Fruit fly (Drosophila melanogaster) whole organism, embryonic: Measurements from ENCODE around the gene CG11581.

Experiments used
- Aef1 ChIP-seq: fragments of 200-800 bp; sonication (Bioruptor generic); IDR thresholded peaks from 3 replicates; pipeline ENCODE4 v1.3.6; 2022; ENCODE audit warnings: missing biosample characterization, missing genetic modification characterization
- CG10366 ChIP-seq: fragments of 200-800 bp; sonication (Bioruptor generic); IDR thresholded peaks from 2 replicates; pipeline ENCODE4 v1.3.6; 2022; ENCODE audit warnings: missing biosample characterization, missing genetic modification characterization
- CG11093 ChIP-seq: fragments of 200-800 bp; sonication (Bioruptor generic); IDR thresholded peaks from 3 replicates; pipeline ENCODE4 v1.3.6; 2022; ENCODE audit warnings: missing biosample characterization, missing genetic modification characterization
- CG11398 ChIP-seq: fragments of 200-800 bp; sonication (Bioruptor generic); optimal IDR thresholded peaks from 2 replicates; lab custom pipeline; 2016; ENCODE audit warnings: missing biosample characterization, missing genetic modification characterization
- CG11560 ChIP-seq: fragments of 200-800 bp; sonication (Bioruptor generic); IDR thresholded peaks from 3 replicates; pipeline ENCODE4 v1.3.6; 2022; ENCODE audit warnings: missing biosample characterization, missing genetic modification characterization
- CG12236 ChIP-seq: fragments of 200-800 bp; sonication (Bioruptor generic); optimal IDR thresholded peaks from 2 replicates; lab custom pipeline; 2016; ENCODE audit warnings: missing biosample characterization, missing genetic modification characterization
- CG12942 ChIP-seq: fragments of 200-800 bp; sonication (Bioruptor generic); optimal IDR thresholded peaks from 3 replicates; lab custom pipeline; 2016; ENCODE audit warnings: missing biosample characterization, missing genetic modification characterization
- CG13296 ChIP-seq: fragments of 200-800 bp; sonication (Bioruptor generic); optimal IDR thresholded peaks from 3 replicates; lab custom pipeline; 2018; ENCODE audit warnings: missing biosample characterization, mild to moderate bottlenecking, missing genetic modification characterization
- CG13624 ChIP-seq: fragments of 200-800 bp; sonication (Bioruptor generic); optimal IDR thresholded peaks from 2 replicates; lab custom pipeline; 2016; ENCODE audit warnings: missing biosample characterization, missing genetic modification characterization
- CG15479 ChIP-seq: fragments of 200-800 bp; sonication (Bioruptor generic); optimal IDR thresholded peaks from 3 replicates; lab custom pipeline; 2019; ENCODE audit warnings: missing biosample characterization, mild to moderate bottlenecking, missing genetic modification characterization, moderate library complexity
- CG31365 ChIP-seq: fragments of 200-800 bp; sonication (Bioruptor generic); optimal IDR thresholded peaks from 2 replicates; lab custom pipeline; 2018; ENCODE audit warnings: missing biosample characterization, mild to moderate bottlenecking, missing genetic modification characterization
- CG3838 ChIP-seq: fragments of 200-800 bp; sonication (Bioruptor generic); optimal IDR thresholded peaks from 3 replicates; lab custom pipeline; 2016; ENCODE audit warnings: missing biosample characterization, missing genetic modification characterization
- CG43689 ChIP-seq: fragments of 200-800 bp; sonication (Bioruptor generic); IDR thresholded peaks from 2 replicates; pipeline ENCODE4 v1.3.6; 2022; ENCODE audit warnings: missing biosample characterization, missing genetic modification characterization
- CG5953 ChIP-seq: fragments of 200-800 bp; sonication (Bioruptor generic); IDR thresholded peaks from 2 replicates; pipeline ENCODE4 v1.3.6; 2022; ENCODE audit warnings: missing biosample characterization, missing genetic modification characterization
- CG8089 ChIP-seq: fragments of 200-800 bp; sonication (Bioruptor generic); optimal IDR thresholded peaks from 3 replicates; lab custom pipeline; 2016; ENCODE audit warnings: missing biosample characterization, missing genetic modification characterization
- CG8359 ChIP-seq: fragments of 200-800 bp; sonication (Bioruptor generic); optimal IDR thresholded peaks from 2 replicates; lab custom pipeline; 2017; ENCODE audit warnings: missing biosample characterization, mild to moderate bottlenecking, missing genetic modification characterization, borderline replicate concordance
- CG8478 ChIP-seq: fragments of >200 bp; optimal IDR thresholded peaks from 2 replicates; lab custom pipeline; 2018
- CG8924 ChIP-seq: fragments of 200-800 bp; optimal IDR thresholded peaks from 3 replicates; lab custom pipeline; 2019; ENCODE audit warnings: missing biosample characterization, mild to moderate bottlenecking, missing genetic modification characterization, moderate library complexity
- CG8944 ChIP-seq: fragments of 200-800 bp; sonication (Bioruptor generic); optimal IDR thresholded peaks from 3 replicates; lab custom pipeline; 2016; ENCODE audit warnings: missing biosample characterization, missing genetic modification characterization
- CG9609 ChIP-seq: fragments of 200-800 bp; sonication (Bioruptor generic); optimal IDR thresholded peaks from 3 replicates; lab custom pipeline; 2016; ENCODE audit warnings: missing biosample characterization, missing genetic modification characterization
- D19A ChIP-seq: fragments of 200-800 bp; optimal IDR thresholded peaks from 3 replicates; lab custom pipeline; 2019; ENCODE audit warnings: missing biosample characterization, mild to moderate bottlenecking, missing genetic modification characterization, moderate library complexity
- Deaf1 ChIP-seq: fragments of 200-800 bp; optimal IDR thresholded peaks from 3 replicates; lab custom pipeline; 2019; ENCODE audit warnings: missing biosample characterization, mild to moderate bottlenecking, missing genetic modification characterization, moderate library complexity
- Dref ChIP-seq: fragments of 200-800 bp; sonication (Bioruptor generic); IDR thresholded peaks from 2 replicates; pipeline ENCODE4 v1.3.6; 2022; ENCODE audit warnings: missing biosample characterization, missing genetic modification characterization
- HHEX ChIP-seq: fragments of 200-800 bp; sonication (Bioruptor generic); optimal IDR thresholded peaks from 3 replicates; lab custom pipeline; 2017; ENCODE audit warnings: missing biosample characterization, mild to moderate bottlenecking, missing genetic modification characterization, missing genetic modification reagents
- HLH54F ChIP-seq: fragments of 200-800 bp; sonication (Bioruptor generic); optimal IDR thresholded peaks from 3 replicates; lab custom pipeline; 2016; ENCODE audit warnings: missing biosample characterization, missing genetic modification characterization
- Jarid2 ChIP-seq: fragments of 200-800 bp; sonication (Bioruptor generic); optimal IDR thresholded peaks from 3 replicates; lab custom pipeline; 2017; ENCODE audit warnings: mild to moderate bottlenecking, missing biosample characterization, missing genetic modification reagents, missing genetic modification characterization
- Pdp1 ChIP-seq, 2 experiments: fragments of 200-800 bp; sonication (Bioruptor generic); optimal IDR thresholded peaks; 3 replicates each; lab custom pipeline; 2016; ENCODE audit warnings: missing biosample characterization in 2 of 2, missing genetic modification characterization in 2 of 2, mild to moderate bottlenecking in 1 of 2, moderate library complexity in 1 of 2
- Rfx ChIP-seq: fragments of 200-800 bp; sonication (Bioruptor generic); IDR thresholded peaks from 2 replicates; pipeline ENCODE4 v1.3.6; 2022; ENCODE audit warnings: missing biosample characterization, missing genetic modification characterization
- Sin3A ChIP-seq: fragments of >200 bp; optimal IDR thresholded peaks from 2 replicates; lab custom pipeline; 2018
- Ssrp ChIP-seq: fragments of 200-800 bp; sonication (Bioruptor generic); optimal IDR thresholded peaks from 2 replicates; lab custom pipeline; 2018; ENCODE audit warnings: missing biosample characterization, mild to moderate bottlenecking, missing genetic modification characterization, moderate library complexity
- abd-A ChIP-seq: fragments of 200-800 bp; sonication (Bioruptor generic); optimal IDR thresholded peaks from 3 replicates; lab custom pipeline; 2019; ENCODE audit warnings: missing biosample characterization, mild to moderate bottlenecking, missing genetic modification characterization, moderate library complexity
- cg ChIP-seq: fragments of 200-800 bp; sonication (Bioruptor generic); optimal IDR thresholded peaks from 3 replicates; lab custom pipeline; 2019; ENCODE audit warnings: missing biosample characterization, mild to moderate bottlenecking, missing genetic modification characterization, moderate library complexity
- danr ChIP-seq: fragments of 200-800 bp; sonication (Bioruptor generic); IDR thresholded peaks from 2 replicates; pipeline ENCODE4 v1.3.6; 2022; ENCODE audit warnings: missing biosample characterization, missing genetic modification characterization
- eve ChIP-seq, 2 experiments: fragments of >200 bp; optimal IDR thresholded peaks; 2 replicates each; lab custom pipeline; 2017; ENCODE audit warnings: missing biosample characterization in 2 of 2, missing genetic modification characterization in 2 of 2
- fd96Cb ChIP-seq: fragments of 200-800 bp; sonication (Bioruptor generic); optimal IDR thresholded peaks from 2 replicates; lab custom pipeline; 2018; ENCODE audit warnings: missing biosample characterization, mild to moderate bottlenecking, missing genetic modification characterization, moderate library complexity
- gcm ChIP-seq: fragments of 200-800 bp; sonication (Bioruptor generic); optimal IDR thresholded peaks from 2 replicates; lab custom pipeline; 2019; ENCODE audit warnings: missing biosample characterization, mild to moderate bottlenecking, missing genetic modification characterization, moderate library complexity
- gsb ChIP-seq: fragments of 200-800 bp; sonication (Bioruptor generic); IDR thresholded peaks from 2 replicates; pipeline ENCODE4 v1.3.6; 2022; ENCODE audit warnings: missing biosample characterization, missing genetic modification characterization
- gsb-n ChIP-seq: fragments of 200-800 bp; sonication (Bioruptor generic); optimal IDR thresholded peaks from 3 replicates; lab custom pipeline; 2018; ENCODE audit warnings: missing biosample characterization, mild to moderate bottlenecking, missing genetic modification characterization
- jigr1 ChIP-seq: fragments of 200-800 bp; sonication (Bioruptor generic); IDR thresholded peaks from 3 replicates; pipeline ENCODE4 v1.3.6; 2022; ENCODE audit warnings: missing biosample characterization, missing genetic modification characterization
- jumu ChIP-seq: fragments of 200-800 bp; sonication (Bioruptor generic); optimal IDR thresholded peaks from 3 replicates; lab custom pipeline; 2016; ENCODE audit warnings: missing biosample characterization, missing genetic modification characterization
- kah ChIP-seq: fragments of 200-800 bp; sonication (Bioruptor generic); optimal IDR thresholded peaks from 2 replicates; lab custom pipeline; 2018; ENCODE audit warnings: missing biosample characterization, mild to moderate bottlenecking, missing genetic modification characterization
- maf-S ChIP-seq: fragments of 200-800 bp; sonication (Bioruptor generic); optimal IDR thresholded peaks from 2 replicates; lab custom pipeline; 2016; ENCODE audit warnings: missing biosample characterization, missing genetic modification characterization
- nerfin-1 ChIP-seq: fragments of 200-800 bp; sonication (Bioruptor generic); optimal IDR thresholded peaks from 3 replicates; lab custom pipeline; 2019; ENCODE audit warnings: missing biosample characterization, mild to moderate bottlenecking, missing genetic modification characterization, moderate library complexity
- pita ChIP-seq: fragments of 200-800 bp; sonication (Bioruptor generic); optimal IDR thresholded peaks from 2 replicates; lab custom pipeline; 2017; ENCODE audit warnings: missing biosample characterization, mild to moderate bottlenecking, missing genetic modification characterization
- pros ChIP-seq: fragments of 200-800 bp; sonication (Bioruptor generic); optimal IDR thresholded peaks from 3 replicates; lab custom pipeline; 2019; ENCODE audit warnings: missing biosample characterization, mild to moderate bottlenecking, missing genetic modification characterization, moderate library complexity
- pum ChIP-seq: fragments of 200-800 bp; sonication (Bioruptor generic); optimal IDR thresholded peaks from 2 replicates; lab custom pipeline; 2016; ENCODE audit warnings: missing biosample characterization, missing genetic modification characterization
- ro ChIP-seq: fragments of 200-800 bp; sonication (Bioruptor generic); IDR thresholded peaks from 2 replicates; pipeline ENCODE4 v1.3.6; 2022; ENCODE audit warnings: missing biosample characterization, missing genetic modification characterization
- run ChIP-seq: fragments of 200-800 bp; sonication (Bioruptor generic); optimal IDR thresholded peaks from 3 replicates; lab custom pipeline; 2018; ENCODE audit warnings: missing biosample characterization, mild to moderate bottlenecking, missing genetic modification characterization
- slou ChIP-seq: fragments of 200-800 bp; sonication (Bioruptor generic); optimal IDR thresholded peaks from 3 replicates; lab custom pipeline; 2016; ENCODE audit warnings: missing biosample characterization, missing genetic modification characterization
- tin ChIP-seq: fragments of 200-800 bp; sonication (Bioruptor generic); optimal IDR thresholded peaks from 3 replicates; lab custom pipeline; 2016; ENCODE audit warnings: missing biosample characterization, missing genetic modification characterization
- vfl ChIP-seq: fragments of 200-800 bp; sonication (Bioruptor generic); optimal IDR thresholded peaks from 2 replicates; lab custom pipeline; 2016; ENCODE audit warnings: missing biosample characterization, missing genetic modification characterization

Gene CG11581

DNA sequence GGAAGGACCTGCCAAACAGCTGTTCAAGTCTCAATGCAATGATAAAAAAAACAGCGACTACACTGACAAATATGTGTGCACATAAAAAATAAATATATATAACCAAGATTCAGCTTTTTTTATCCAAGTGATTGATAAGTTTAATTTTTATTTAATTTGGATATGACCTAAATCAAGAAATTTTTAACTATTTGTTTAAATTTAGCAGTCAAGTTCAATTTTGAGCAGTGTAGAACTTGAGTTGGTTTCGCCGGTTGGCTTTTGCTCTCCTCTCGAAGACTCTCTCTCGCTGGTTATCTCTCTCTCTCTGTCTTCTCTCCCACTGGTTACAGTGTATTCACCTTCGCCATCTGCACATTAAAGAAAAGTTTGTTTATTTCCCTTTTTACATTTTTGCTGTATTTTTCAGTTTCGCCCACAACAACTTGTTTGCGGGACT is 41.3 kb downstream of the CG11581 start (continued):
- TF ChIP-seq CG11398 (GFP tag; lab: Kevin White, UChicago): no peak
- peak; percentile 84 for TF ChIP-seq Aef1 (GFP tag; lab: Robert Waterston, UW)
- TF ChIP-seq CG31365 (tag; lab: Kevin White, UChicago): peak; percentile 32
- peak; percentile 82 for TF ChIP-seq CG10366
- no peak for TF ChIP-seq abd-A (tag; lab: Kevin White, UChicago)
- peak; percentile 40 for TF ChIP-seq CG8089 (GFP tag; lab: Kevin White, UChicago)
- peak; percentile 66; the same call in 1 of the 2 replicates for TF ChIP-seq ro (GFP tag; lab: Robert Waterston, UW)
- peak; percentile 60; the same call in 2 of the 3 replicates for TF ChIP-seq CG11560 (tag; lab: Robert Waterston, UW)
- TF ChIP-seq fd96Cb (tag; lab: Kevin White, UChicago): peak; percentile 89
- TF ChIP-seq CG8924 (tag; lab: Kevin White, UChicago): peak; percentile 92
- TF ChIP-seq CG12236 (GFP tag; lab: Kevin White, UChicago): peak; percentile 27
- peak; percentile 84 for TF ChIP-seq D19A (tag; lab: Kevin White, UChicago)
- peak; percentile 35 for TF ChIP-seq CG3838 (GFP tag; lab: Kevin White, UChicago)
- peak; percentile 89 for TF ChIP-seq Ssrp (tag; lab: Kevin White, UChicago)
- TF ChIP-seq danr (GFP tag; lab: Robert Waterston, UW): peak; percentile 64
- no peak for TF ChIP-seq CG8478 (lab: Kevin White, UChicago)
- TF ChIP-seq pum (GFP tag; lab: Kevin White, UChicago): peak; percentile 69
- no peak for TF ChIP-seq Dref
- TF ChIP-seq maf-S (GFP tag; lab: Kevin White, UChicago): peak; percentile 67
- TF ChIP-seq Sin3A (lab: Kevin White, UChicago): no peak
- peak; percentile 69; the same call in 1 of the 2 replicates for TF ChIP-seq CG5953
- peak; percentile 72 for TF ChIP-seq CG12942 (GFP tag; lab: Kevin White, UChicago)
- 0 out of 3 replicates have a peak, but pooled peaks have one; percentile 44 for TF ChIP-seq jigr1 (GFP tag; lab: Robert Waterston, UW)
- peak; percentile 65 for TF ChIP-seq HLH54F
- peak; percentile 76 for TF ChIP-seq CG43689 (GFP tag; lab: Robert Waterston, UW)
- peak; percentile 37 for TF ChIP-seq jumu (GFP tag; lab: Kevin White, UChicago)
- peak; percentile 89 for TF ChIP-seq gsb-n (tag; lab: Kevin White, UChicago)
- no peak for TF ChIP-seq eve (GFP tag; optimal IDR thresholded peaks at IDR 0.05; lab: Kevin White, UChicago)
- peak; percentile 86 for TF ChIP-seq gcm (GFP tag; lab: Kevin White, UChicago)
- TF ChIP-seq HHEX: peak; percentile 81
- peak; percentile 75 for TF ChIP-seq nerfin-1 (tag; lab: Kevin White, UChicago)
- peak; percentile 82 for TF ChIP-seq slou (GFP tag; lab: Kevin White, UChicago)

DNA sequence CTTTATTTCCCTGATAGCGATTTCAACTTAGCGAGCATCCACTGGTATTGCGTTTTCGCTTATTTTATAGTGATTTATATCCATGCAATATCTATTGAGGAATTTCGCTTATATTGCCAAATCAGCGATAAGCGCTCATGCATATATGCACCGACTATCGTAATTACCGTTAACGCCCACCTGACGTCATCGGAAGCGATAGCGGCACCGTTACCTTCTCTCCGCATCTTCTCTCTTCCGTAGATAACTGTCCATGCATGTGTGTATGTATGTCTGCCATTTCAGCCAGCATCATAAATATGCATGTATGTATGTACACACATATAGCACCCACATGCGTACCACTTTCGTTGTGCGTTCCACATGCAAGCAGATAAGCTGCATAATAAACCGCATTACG is 44.5 kb downstream of the CG11581 start:
- TF ChIP-seq cg (peak; percentile 12), pros (GFP tag; lab: Kevin White, UChicago) (peak; percentile 39), CG15479 (GFP tag; lab: Kevin White, UChicago) (peak; percentile 88), Pdp1 (GFP tag; optimal IDR thresholded peaks at IDR 0.05; lab: Kevin White, UChicago) (no peak), gcm (GFP tag; lab: Kevin White, UChicago) (peak; percentile 25)

DNA sequence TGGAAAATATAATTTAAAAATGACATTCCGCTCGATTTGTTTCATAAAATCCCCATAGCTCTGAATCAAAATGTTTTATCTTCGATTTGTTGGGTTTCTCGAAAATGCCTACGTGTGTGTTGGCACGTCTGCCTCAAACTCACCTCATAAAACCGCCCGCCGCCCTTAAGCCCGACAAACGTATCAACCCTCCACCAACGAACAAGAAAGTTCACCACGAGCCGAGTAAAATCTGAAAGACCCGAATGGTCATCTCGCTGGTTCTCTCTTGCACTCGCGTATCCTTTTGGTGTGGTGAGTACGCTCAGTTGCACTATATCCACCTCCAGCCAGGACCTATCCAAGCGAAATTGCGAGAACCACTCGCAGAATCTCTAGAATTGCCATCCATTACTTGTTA is 45.3 kb downstream of the CG11581 start:
- no peak for TF ChIP-seq tin
- TF ChIP-seq gsb (GFP tag; lab: Robert Waterston, UW): no peak
- TF ChIP-seq CG13296 (GFP tag; lab: Kevin White, UChicago): no peak
- TF ChIP-seq CG11093 (GFP tag; lab: Robert Waterston, UW): no peak
- TF ChIP-seq run (tag; lab: Kevin White, UChicago): no peak
- no peak for TF ChIP-seq CG13624 (GFP tag; lab: Kevin White, UChicago)
- no peak for TF ChIP-seq CG9609 (GFP tag; lab: Kevin White, UChicago)
- TF ChIP-seq nerfin-1 (tag; lab: Kevin White, UChicago): peak; percentile 77
- no peak for TF ChIP-seq vfl
- TF ChIP-seq pita: no peak
- TF ChIP-seq Jarid2: no peak
- TF ChIP-seq Rfx (GFP tag; lab: Robert Waterston, UW): no peak
- no peak for TF ChIP-seq CG8944
- TF ChIP-seq Deaf1 (tag; lab: Kevin White, UChicago): peak; percentile 91
- no peak for TF ChIP-seq kah (GFP tag; lab: Kevin White, UChicago)
- TF ChIP-seq CG8359 (GFP tag; lab: Kevin White, UChicago): no peak
